Fruit fly (Drosophila melanogaster) whole organism, embryonic: Measurements from ENCODE around the gene Syx8.

ENCODE experiments used
- Adf1 ChIP-seq: fragments of 200-800 bp; sonication (Bioruptor generic); IDR thresholded peaks from 2 replicates; pipeline ENCODE4 v1.3.6; 2022; ENCODE audit warnings: missing biosample characterization, missing genetic modification characterization
- CG10147 ChIP-seq: fragments of 200-800 bp; sonication (Bioruptor generic); optimal IDR thresholded peaks from 2 replicates; lab custom pipeline; 2019; ENCODE audit warnings: missing biosample characterization, mild to moderate bottlenecking, missing genetic modification characterization, moderate library complexity
- CG10209 ChIP-seq: fragments of 200-800 bp; sonication (Bioruptor generic); optimal IDR thresholded peaks from 3 replicates; lab custom pipeline; 2017; ENCODE audit warnings: missing biosample characterization, mild to moderate bottlenecking, missing genetic modification characterization, missing genetic modification reagents
- CG10267 ChIP-seq: fragments of 200-800 bp; sonication (Bioruptor generic); optimal IDR thresholded peaks from 2 replicates; lab custom pipeline; 2018; ENCODE audit warnings: missing biosample characterization, mild to moderate bottlenecking, missing genetic modification characterization, moderate library complexity
- CG11085 ChIP-seq: fragments of 200-800 bp; sonication (Bioruptor generic); IDR thresholded peaks from 2 replicates; pipeline ENCODE4 v1.3.6; 2022; ENCODE audit warnings: missing biosample characterization, missing genetic modification characterization
- CG11456 ChIP-seq: fragments of 200-800 bp; sonication (Bioruptor generic); IDR thresholded peaks from 3 replicates; pipeline ENCODE4 v1.3.6; 2022; ENCODE audit warnings: missing biosample characterization, missing genetic modification characterization
- CG11504 ChIP-seq: fragments of 200-800 bp; sonication (Bioruptor generic); optimal IDR thresholded peaks from 3 replicates; lab custom pipeline; 2019; ENCODE audit warnings: missing biosample characterization, mild to moderate bottlenecking, missing genetic modification characterization, moderate library complexity
- CG12299 ChIP-seq: fragments of 200-800 bp; sonication (Bioruptor generic); optimal IDR thresholded peaks from 2 replicates; lab custom pipeline; 2018; ENCODE audit warnings: missing biosample characterization, mild to moderate bottlenecking, missing genetic modification characterization
- CG1233 ChIP-seq: fragments of 200-800 bp; sonication (Bioruptor generic); optimal IDR thresholded peaks from 4 replicates; lab custom pipeline; 2018; ENCODE audit warnings: missing biosample characterization, mild to moderate bottlenecking, missing genetic modification characterization
- CG12659 ChIP-seq: fragments of 200-800 bp; sonication (Bioruptor generic); optimal IDR thresholded peaks from 3 replicates; lab custom pipeline; 2017; ENCODE audit warnings: mild to moderate bottlenecking, missing biosample characterization, missing genetic modification reagents, missing genetic modification characterization
- CG13775 ChIP-seq: fragments of 200-800 bp; sonication (Bioruptor generic); optimal IDR thresholded peaks from 3 replicates; lab custom pipeline; 2017; ENCODE audit warnings: missing biosample characterization, mild to moderate bottlenecking, missing genetic modification characterization
- CG14667 ChIP-seq: fragments of 200-800 bp; sonication (Bioruptor generic); IDR thresholded peaks from 2 replicates; pipeline ENCODE4 v1.3.6; 2022; ENCODE audit warnings: missing biosample characterization, missing genetic modification characterization
- CG15696 ChIP-seq: fragments of 200-800 bp; sonication (Bioruptor generic); optimal IDR thresholded peaks from 2 replicates; lab custom pipeline; 2019; ENCODE audit warnings: missing biosample characterization, mild to moderate bottlenecking, missing genetic modification characterization, moderate library complexity
- CG17359 ChIP-seq: fragments of 200-800 bp; sonication (Bioruptor generic); optimal IDR thresholded peaks from 3 replicates; lab custom pipeline; 2018; ENCODE audit warnings: missing biosample characterization, mild to moderate bottlenecking, missing genetic modification characterization, moderate library complexity
- CG17385 ChIP-seq: fragments of 200-800 bp; sonication (Bioruptor generic); optimal IDR thresholded peaks from 3 replicates; lab custom pipeline; 2018; ENCODE audit warnings: missing biosample characterization, mild to moderate bottlenecking, missing genetic modification characterization
- CG18262 ChIP-seq: fragments of 200-800 bp; optimal IDR thresholded peaks from 3 replicates; lab custom pipeline; 2019; ENCODE audit warnings: missing biosample characterization, mild to moderate bottlenecking, missing genetic modification characterization, moderate library complexity
- CG2116 ChIP-seq: fragments of 200-800 bp; sonication (Bioruptor generic); optimal IDR thresholded peaks from 3 replicates; lab custom pipeline; 2018; ENCODE audit warnings: missing biosample characterization, mild to moderate bottlenecking, missing genetic modification characterization
- CG2875 ChIP-seq: fragments of 200-800 bp; sonication (Bioruptor generic); optimal IDR thresholded peaks from 2 replicates; lab custom pipeline; 2017; ENCODE audit warnings: missing biosample characterization, mild to moderate bottlenecking, missing genetic modification characterization, missing genetic modification reagents
- CG30020 ChIP-seq: fragments of 200-800 bp; optimal IDR thresholded peaks from 2 replicates; lab custom pipeline; 2019; ENCODE audit warnings: missing biosample characterization, mild to moderate bottlenecking, missing genetic modification characterization, moderate library complexity
- CG3281 ChIP-seq: fragments of 200-800 bp; sonication (Bioruptor generic); optimal IDR thresholded peaks from 3 replicates; lab custom pipeline; 2017; ENCODE audit warnings: missing biosample characterization, mild to moderate bottlenecking, missing genetic modification characterization
- CG42726 ChIP-seq: fragments of 200-800 bp; sonication (Bioruptor generic); IDR thresholded peaks from 2 replicates; pipeline ENCODE4 v1.3.6; 2022; ENCODE audit warnings: missing biosample characterization, missing genetic modification characterization; ENCODE audit not compliant: partially characterized antibody
- CG4360 ChIP-seq: fragments of 200-800 bp; sonication (Bioruptor generic); IDR thresholded peaks from 2 replicates; pipeline ENCODE4 v1.3.6; 2022; ENCODE audit warnings: missing biosample characterization, missing genetic modification characterization
- CG7271 ChIP-seq: fragments of 200-800 bp; sonication (Bioruptor generic); optimal IDR thresholded peaks from 2 replicates; lab custom pipeline; 2018; ENCODE audit warnings: missing biosample characterization, mild to moderate bottlenecking, missing genetic modification characterization, moderate library complexity
- CG7987 ChIP-seq: fragments of 200-800 bp; sonication (Bioruptor generic); optimal IDR thresholded peaks from 2 replicates; lab custom pipeline; 2018; ENCODE audit warnings: missing biosample characterization, mild to moderate bottlenecking, missing genetic modification characterization, moderate library complexity
- CG8290 ChIP-seq, 3 experiments: fragments of 200-800 bp; sonication (Bioruptor generic); optimal IDR thresholded peaks; 2 replicates each; lab custom pipeline; 2016 to 2019; ENCODE audit warnings: missing biosample characterization in 3 of 3, missing genetic modification characterization in 3 of 3, mild to moderate bottlenecking in 2 of 3, moderate library complexity in 1 of 3
- CG8388 ChIP-seq: fragments of 200-800 bp; sonication (Bioruptor generic); optimal IDR thresholded peaks from 2 replicates; lab custom pipeline; 2019; ENCODE audit warnings: missing biosample characterization, mild to moderate bottlenecking, missing genetic modification characterization, moderate library complexity
- CG9437 ChIP-seq: fragments of 200-800 bp; sonication (Bioruptor generic); optimal IDR thresholded peaks from 2 replicates; lab custom pipeline; 2018; ENCODE audit warnings: missing biosample characterization, mild to moderate bottlenecking, missing genetic modification characterization
- CG9609 ChIP-seq: fragments of 200-800 bp; sonication (Bioruptor generic); optimal IDR thresholded peaks from 3 replicates; lab custom pipeline; 2016; ENCODE audit warnings: missing biosample characterization, missing genetic modification characterization
- CG9817 ChIP-seq: fragments of 200-800 bp; sonication (Bioruptor generic); optimal IDR thresholded peaks from 2 replicates; lab custom pipeline; 2018; ENCODE audit warnings: missing biosample characterization, mild to moderate bottlenecking, missing genetic modification characterization, moderate library complexity
- Deaf1 ChIP-seq: fragments of 200-800 bp; optimal IDR thresholded peaks from 3 replicates; lab custom pipeline; 2019; ENCODE audit warnings: missing biosample characterization, mild to moderate bottlenecking, missing genetic modification characterization, moderate library complexity
- Ets65A ChIP-seq: fragments of 200-800 bp; sonication (Bioruptor generic); peaks from one replicate; lab custom pipeline; 2016; ENCODE audit warnings: missing biosample characterization, missing genetic modification characterization
- Gug ChIP-seq: fragments of 200-800 bp; sonication (Bioruptor generic); IDR thresholded peaks from 4 replicates; pipeline ENCODE4 v1.3.6; 2022; ENCODE audit warnings: missing biosample characterization, missing genetic modification characterization
- Nf-YA ChIP-seq: fragments of 200-800 bp; sonication (Bioruptor generic); IDR thresholded peaks from 2 replicates; pipeline ENCODE4 v1.3.6; 2022; ENCODE audit warnings: missing biosample characterization, missing genetic modification characterization
- Nf-YC ChIP-seq: fragments of 200-800 bp; optimal IDR thresholded peaks from 3 replicates; lab custom pipeline; 2019; ENCODE audit warnings: missing biosample characterization, mild to moderate bottlenecking, missing genetic modification characterization, moderate library complexity
- NfI ChIP-seq: fragments of 200-800 bp; sonication (Bioruptor generic); optimal IDR thresholded peaks from 3 replicates; lab custom pipeline; 2018; ENCODE audit warnings: missing biosample characterization, mild to moderate bottlenecking, missing genetic modification characterization, moderate library complexity
- Rfx ChIP-seq: fragments of 200-800 bp; sonication (Bioruptor generic); IDR thresholded peaks from 2 replicates; pipeline ENCODE4 v1.3.6; 2022; ENCODE audit warnings: missing biosample characterization, missing genetic modification characterization
- Sox100B ChIP-seq: fragments of 200-800 bp; sonication (Bioruptor generic); optimal IDR thresholded peaks from 3 replicates; lab custom pipeline; 2018; ENCODE audit warnings: missing biosample characterization, mild to moderate bottlenecking, missing genetic modification characterization
- Stat92E ChIP-seq, 3 experiments: fragments of >200 bp in 2 of 3; fragments of 200-800 bp in 1 of 3; sonication (Bioruptor generic) in 1 of 3; optimal IDR thresholded peaks; 2 replicates each; lab custom pipeline; 2017 to 2019; ENCODE audit warnings: missing biosample characterization in 3 of 3, missing genetic modification characterization in 3 of 3, mild to moderate bottlenecking in 1 of 3, moderate library complexity in 1 of 3
- Vsx1 ChIP-seq: fragments of 200-800 bp; sonication (Bioruptor generic); optimal IDR thresholded peaks from 2 replicates; lab custom pipeline; 2017; ENCODE audit warnings: missing biosample characterization, mild to moderate bottlenecking, missing genetic modification characterization, missing genetic modification reagents
- chn ChIP-seq: fragments of 200-800 bp; sonication (Bioruptor generic); optimal IDR thresholded peaks from 2 replicates; lab custom pipeline; 2016; ENCODE audit warnings: missing biosample characterization, missing genetic modification characterization
- danr ChIP-seq: fragments of 200-800 bp; sonication (Bioruptor generic); IDR thresholded peaks from 2 replicates; pipeline ENCODE4 v1.3.6; 2022; ENCODE audit warnings: missing biosample characterization, missing genetic modification characterization
- ems ChIP-seq: fragments of 200-800 bp; sonication (Bioruptor generic); optimal IDR thresholded peaks from 3 replicates; lab custom pipeline; 2016; ENCODE audit warnings: missing biosample characterization, missing genetic modification characterization
- esg ChIP-seq: fragments of 200-800 bp; sonication (Bioruptor generic); conservative IDR thresholded peaks from 2 replicates; pipeline ENCODE4 v1.3.6; 2022; ENCODE audit warnings: missing biosample characterization, missing genetic modification characterization
- exex ChIP-seq: fragments of 200-800 bp; sonication (Bioruptor generic); optimal IDR thresholded peaks from 4 replicates; lab custom pipeline; 2018; ENCODE audit warnings: missing biosample characterization, mild to moderate bottlenecking, missing genetic modification characterization, moderate library complexity
- ind ChIP-seq: fragments of 200-800 bp; sonication (Bioruptor generic); optimal IDR thresholded peaks from 3 replicates; lab custom pipeline; 2016; ENCODE audit warnings: missing biosample characterization, missing genetic modification characterization
- jumu ChIP-seq: fragments of 200-800 bp; sonication (Bioruptor generic); optimal IDR thresholded peaks from 3 replicates; lab custom pipeline; 2016; ENCODE audit warnings: missing biosample characterization, missing genetic modification characterization
- pzg ChIP-seq: fragments of 200-800 bp; sonication (Bioruptor generic); optimal IDR thresholded peaks from 3 replicates; lab custom pipeline; 2018; ENCODE audit warnings: missing biosample characterization, mild to moderate bottlenecking, missing genetic modification characterization, moderate library complexity
- trem ChIP-seq: fragments of 200-800 bp; optimal IDR thresholded peaks from 3 replicates; lab custom pipeline; 2019; ENCODE audit warnings: missing biosample characterization, mild to moderate bottlenecking, missing genetic modification characterization, moderate library complexity
- vvl ChIP-seq: fragments of 200-800 bp; sonication (Bioruptor generic); IDR thresholded peaks from 2 replicates; pipeline ENCODE4 v1.3.6; 2022; ENCODE audit warnings: missing biosample characterization, missing genetic modification characterization
- yki ChIP-seq: fragments of >200 bp; optimal IDR thresholded peaks from 3 replicates; lab custom pipeline; 2018

Syx8 gene

DNA sequence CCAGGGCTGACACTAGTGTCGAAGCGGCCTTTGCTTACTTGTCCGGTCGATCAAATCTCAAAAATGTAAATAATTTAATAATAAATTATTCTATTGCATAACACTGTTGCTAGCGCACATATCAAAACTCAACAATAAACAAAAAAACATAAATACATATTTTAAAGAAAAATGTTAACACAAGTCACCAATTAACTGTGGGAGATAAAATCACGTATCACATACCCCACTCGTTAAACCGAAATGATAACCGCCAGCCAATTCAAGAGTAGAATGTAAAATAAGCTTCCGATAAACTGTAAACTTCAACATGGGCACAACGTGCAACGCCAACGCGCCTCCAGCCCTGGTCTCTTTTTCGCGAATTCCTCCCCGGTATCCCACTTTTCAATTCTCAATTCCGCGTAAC is 15.9 kb upstream of the Syx8 start, which contains the start of gene Arts (continued):
- TF ChIP-seq Rfx (GFP tag; lab: Robert Waterston, UW) (no peak), CG9437 (peak; percentile 20), CG9817 (peak; percentile 39), CG11456 (GFP tag; lab: Robert Waterston, UW) (no peak), CG17359 (tag; lab: Kevin White, UChicago) (no peak), CG42726 (no peak), CG12659 (GFP tag; lab: Kevin White, UChicago) (peak; percentile 73), CG8290 (GFP tag; optimal IDR thresholded peaks at IDR 0.05; lab: Kevin White, UChicago) (no peak), CG8290 (tag; optimal IDR thresholded peaks at IDR 0.05; lab: Kevin White, UChicago) (peak in 1 of 2 experiments; percentile 32), yki (no peak), chn (no peak), ind (GFP tag; lab: Kevin White, UChicago) (peak; percentile 4), Gug (GFP tag; lab: Robert Waterston, UW) (peak; percentile 12; the same call in 1 of the 4 replicates), NfI (GFP tag; lab: Kevin White, UChicago) (no peak), CG1233 (GFP tag; lab: Kevin White, UChicago) (peak; percentile 9), CG11085 (GFP tag; lab: Robert Waterston, UW) (no peak), ems (GFP tag; lab: Kevin White, UChicago) (no peak), Nf-YC (tag; lab: Kevin White, UChicago) (peak; percentile 40), CG17385 (GFP tag; lab: Kevin White, UChicago) (no peak), CG10267 (tag; lab: Kevin White, UChicago) (peak; percentile 28), CG9609 (GFP tag; lab: Kevin White, UChicago) (peak; percentile 22), trem (peak; percentile 53), exex (tag; lab: Kevin White, UChicago) (peak; percentile 32), Stat92E (GFP tag; optimal IDR thresholded peaks at IDR 0.05; lab: Kevin White, UChicago) (no peak), CG2875 (GFP tag; lab: Kevin White, UChicago) (no peak), CG8388 (GFP tag; lab: Kevin White, UChicago) (peak; percentile 14), Adf1 (GFP tag; lab: Robert Waterston, UW) (no peak), CG2116 (peak; percentile 48), Sox100B (GFP tag; lab: Kevin White, UChicago) (peak; percentile 34), danr (GFP tag; lab: Robert Waterston, UW) (no peak), CG18262 (tag; lab: Kevin White, UChicago) (peak; percentile 54), Deaf1 (tag; lab: Kevin White, UChicago) (no peak), CG10147 (GFP tag; lab: Kevin White, UChicago) (peak; percentile 43), CG7987 (GFP tag; lab: Kevin White, UChicago) (no peak), CG7271 (no peak), CG4360 (GFP tag; lab: Robert Waterston, UW) (no peak), CG15696 (tag; lab: Kevin White, UChicago) (peak; percentile 32), CG14667 (GFP tag; lab: Robert Waterston, UW) (no peak), vvl (GFP tag; lab: Robert Waterston, UW) (no peak), Ets65A (GFP tag; lab: Kevin White, UChicago) (peak; percentile 68), esg (GFP tag; lab: Robert Waterston, UW) (no peak), pzg (GFP tag; lab: Kevin White, UChicago) (peak; percentile 32), CG3281 (GFP tag; lab: Kevin White, UChicago) (peak; percentile 43), CG10209 (GFP tag; lab: Kevin White, UChicago) (peak; percentile 11), Vsx1 (GFP tag; lab: Kevin White, UChicago) (peak; percentile 91), jumu (GFP tag; lab: Kevin White, UChicago) (no peak), Nf-YA (GFP tag; lab: Robert Waterston, UW) (no peak), CG30020 (tag; lab: Kevin White, UChicago) (peak; percentile 32), CG13775 (GFP tag; lab: Kevin White, UChicago) (peak; percentile 61), CG12299 (tag; lab: Kevin White, UChicago) (no peak), CG11504 (peak; percentile 42)
